Fruit fly (Drosophila melanogaster) whole organism: ENCODE data around the gene Osi20.

Experiments used
- CG8478 ChIP-seq: fragments of >200 bp; optimal IDR thresholded peaks from 2 replicates; lab custom pipeline; 2018; ENCODE audit warnings: inconsistent platforms
- EcR ChIP-seq, 2 experiments: fragments of >200 bp; optimal IDR thresholded peaks; 2 replicates each; lab custom pipeline; 2017; ENCODE audit warnings: missing biosample characterization in 2 of 2, missing genetic modification characterization in 2 of 2, missing genetic modification reagents in 2 of 2
- pan ChIP-seq: fragments of >200 bp; optimal IDR thresholded peaks from 2 replicates; lab custom pipeline; 2017
- psq ChIP-seq: fragments of >200 bp; optimal IDR thresholded peaks from 2 replicates; lab custom pipeline; 2017
- usp ChIP-seq: fragments of >200 bp; optimal IDR thresholded peaks from 2 replicates; lab custom pipeline; 2017; ENCODE audit warnings: missing biosample characterization, missing genetic modification characterization, mixed read lengths

dm6 chr3R:6352436-6352835, 12.5 kb downstream of the Osi20 start:
- TF ChIP-seq CG8478 (lab: Kevin White, UChicago) (no peak), psq (lab: Kevin White, UChicago) (no peak), pan (lab: Kevin White, UChicago) (peak; percentile 31), usp (GFP tag; lab: Kevin White, UChicago) (no peak), EcR (GFP tag; optimal IDR thresholded peaks at IDR 0.05; lab: Kevin White, UChicago) (no peak)
